Worm (Caenorhabditis elegans): ENCODE measurements around the gene Y47D7A.15.

- TF ChIP-seq lsy-12 (tag; optimal IDR thresholded peaks at IDR 0.05) = no peak
- TF ChIP-seq nfya-1 (tag; optimal IDR thresholded peaks at IDR 0.05; ENCODE audit: insufficient read depth) = no peak
- TF ChIP-seq pha-4 (tag; optimal IDR thresholded peaks at IDR 0.05) = no peak
- no peak for TF ChIP-seq fos-1 (tag; optimal IDR thresholded peaks at IDR 0.05)
- no peak for TF ChIP-seq pqm-1 (tag; optimal IDR thresholded peaks at IDR 0.05)
- no peak for TF ChIP-seq nhr-77 (tag; optimal IDR thresholded peaks at IDR 0.05)
- no peak for TF ChIP-seq nhr-76 (tag; optimal IDR thresholded peaks at IDR 0.05)
- TF ChIP-seq unc-62 (GFP tag; optimal IDR thresholded peaks at IDR 0.05) = no peak
- no peak for TF ChIP-seq ama-1 (optimal IDR thresholded peaks at IDR 0.05)
- no peak for TF ChIP-seq nhr-28 (tag; optimal IDR thresholded peaks at IDR 0.05)
- TF ChIP-seq nhr-11 (tag; optimal IDR thresholded peaks at IDR 0.05) = no peak
- TF ChIP-seq unc-39 (tag; optimal IDR thresholded peaks at IDR 0.05) = no peak
Measured at ce11 chrV:4419767-4420322, 13.1 kb downstream of the Y47D7A.15 start, which contains the start of the genes Y47D7A.7 and Y47D7A.2.

Data from whole organism, L3 larva.